Fruit fly (Drosophila melanogaster) whole organism, embryonic: Measurements from ENCODE around the gene Takl2.

Source experiments
- Asciz ChIP-seq: fragments of 200-800 bp; sonication (Bioruptor generic); optimal IDR thresholded peaks from 2 replicates; lab custom pipeline; 2017; ENCODE audit warnings: missing biosample characterization, mild to moderate bottlenecking, missing genetic modification characterization, missing genetic modification reagents
- CG1024 ChIP-seq: fragments of 200-800 bp; sonication (Bioruptor generic); IDR thresholded peaks from 2 replicates; pipeline ENCODE4 v1.3.6; 2022; ENCODE audit warnings: missing biosample characterization, missing genetic modification characterization
- CG10366 ChIP-seq: fragments of 200-800 bp; sonication (Bioruptor generic); IDR thresholded peaks from 2 replicates; pipeline ENCODE4 v1.3.6; 2022; ENCODE audit warnings: missing biosample characterization, missing genetic modification characterization
- CG12104 ChIP-seq: fragments of 200-800 bp; sonication (Bioruptor generic); optimal IDR thresholded peaks from 3 replicates; lab custom pipeline; 2016; ENCODE audit warnings: missing biosample characterization, missing genetic modification characterization
- CG12659 ChIP-seq: fragments of 200-800 bp; sonication (Bioruptor generic); optimal IDR thresholded peaks from 3 replicates; lab custom pipeline; 2017; ENCODE audit warnings: mild to moderate bottlenecking, missing biosample characterization, missing genetic modification reagents, missing genetic modification characterization
- CG14710 ChIP-seq: fragments of 200-800 bp; sonication (Bioruptor generic); optimal IDR thresholded peaks from 3 replicates; lab custom pipeline; 2019; ENCODE audit warnings: missing biosample characterization, mild to moderate bottlenecking, missing genetic modification characterization, moderate library complexity
- CG15479 ChIP-seq: fragments of 200-800 bp; sonication (Bioruptor generic); optimal IDR thresholded peaks from 3 replicates; lab custom pipeline; 2019; ENCODE audit warnings: missing biosample characterization, mild to moderate bottlenecking, missing genetic modification characterization, moderate library complexity
- CG16863 ChIP-seq: fragments of 200-800 bp; sonication (Bioruptor generic); optimal IDR thresholded peaks from 3 replicates; lab custom pipeline; 2016; ENCODE audit warnings: missing biosample characterization, missing genetic modification characterization
- CG18764 ChIP-seq: fragments of 200-800 bp; sonication (Bioruptor generic); optimal IDR thresholded peaks from 3 replicates; lab custom pipeline; 2016; ENCODE audit warnings: missing biosample characterization, missing genetic modification characterization
- CG2120 ChIP-seq: fragments of 200-800 bp; sonication (Bioruptor generic); optimal IDR thresholded peaks from 3 replicates; lab custom pipeline; 2016; ENCODE audit warnings: missing biosample characterization, missing genetic modification characterization
- CG2199 ChIP-seq: fragments of 200-800 bp; sonication (Bioruptor generic); IDR thresholded peaks from 3 replicates; pipeline ENCODE4 v1.3.6; 2022; ENCODE audit warnings: missing biosample characterization, missing genetic modification characterization
- CG2202 ChIP-seq: fragments of 200-800 bp; sonication (Bioruptor generic); optimal IDR thresholded peaks from 2 replicates; lab custom pipeline; 2018; ENCODE audit warnings: missing biosample characterization, mild to moderate bottlenecking, missing genetic modification characterization
- CG32532 ChIP-seq: fragments of 200-800 bp; sonication (Bioruptor generic); IDR thresholded peaks from 2 replicates; pipeline ENCODE4 v1.3.6; 2022; ENCODE audit warnings: missing biosample characterization, missing genetic modification characterization
- CG6765 ChIP-seq: fragments of 200-800 bp; sonication (Bioruptor generic); optimal IDR thresholded peaks from 3 replicates; lab custom pipeline; 2017; ENCODE audit warnings: missing biosample characterization, mild to moderate bottlenecking, missing genetic modification characterization
- CG6854 ChIP-seq: fragments of 200-800 bp; sonication (Bioruptor generic); optimal IDR thresholded peaks from 3 replicates; lab custom pipeline; 2017; ENCODE audit warnings: missing biosample characterization, mild to moderate bottlenecking, missing genetic modification characterization
- CG7928 ChIP-seq: fragments of 200-800 bp; sonication (Bioruptor generic); optimal IDR thresholded peaks from 2 replicates; lab custom pipeline; 2017; ENCODE audit warnings: missing biosample characterization, mild to moderate bottlenecking, missing genetic modification characterization
- CG9609 ChIP-seq: fragments of 200-800 bp; sonication (Bioruptor generic); optimal IDR thresholded peaks from 3 replicates; lab custom pipeline; 2016; ENCODE audit warnings: missing biosample characterization, missing genetic modification characterization
- Dip2 ChIP-seq: fragments of 200-800 bp; sonication (Bioruptor generic); IDR thresholded peaks from 2 replicates; pipeline ENCODE4 v1.3.6; 2022; ENCODE audit warnings: missing biosample characterization, missing genetic modification characterization
- Dll ChIP-seq: fragments of 200-800 bp; sonication (Bioruptor generic); IDR thresholded peaks from 4 replicates; pipeline ENCODE4 v1.3.6; 2022; ENCODE audit warnings: missing biosample characterization, missing genetic modification characterization; ENCODE audit not compliant: partially characterized antibody
- Hand ChIP-seq: fragments of 200-800 bp; sonication (Bioruptor generic); optimal IDR thresholded peaks from 2 replicates; lab custom pipeline; 2017; ENCODE audit warnings: mild to moderate bottlenecking, missing biosample characterization, missing genetic modification reagents, missing genetic modification characterization
- Hsf ChIP-seq: fragments of 200-800 bp; sonication (Bioruptor generic); optimal IDR thresholded peaks from 3 replicates; lab custom pipeline; 2016; ENCODE audit warnings: missing biosample characterization, missing genetic modification characterization
- MTF-1 ChIP-seq: fragments of 200-800 bp; sonication (Bioruptor generic); optimal IDR thresholded peaks from 2 replicates; lab custom pipeline; 2018; ENCODE audit warnings: missing biosample characterization, mild to moderate bottlenecking, missing genetic modification characterization, borderline replicate concordance
- Mes4 ChIP-seq: fragments of 200-800 bp; sonication (Bioruptor generic); optimal IDR thresholded peaks from 2 replicates; lab custom pipeline; 2016; ENCODE audit warnings: missing biosample characterization, missing genetic modification characterization
- Nf-YA ChIP-seq: fragments of 200-800 bp; sonication (Bioruptor generic); IDR thresholded peaks from 2 replicates; pipeline ENCODE4 v1.3.6; 2022; ENCODE audit warnings: missing biosample characterization, missing genetic modification characterization
- Nf-YC ChIP-seq: fragments of 200-800 bp; optimal IDR thresholded peaks from 3 replicates; lab custom pipeline; 2019; ENCODE audit warnings: missing biosample characterization, mild to moderate bottlenecking, missing genetic modification characterization, moderate library complexity
- PHDP ChIP-seq: fragments of 200-800 bp; sonication (Bioruptor generic); optimal IDR thresholded peaks from 3 replicates; lab custom pipeline; 2018; ENCODE audit warnings: missing biosample characterization, mild to moderate bottlenecking, missing genetic modification characterization, moderate library complexity
- Sox100B ChIP-seq: fragments of 200-800 bp; sonication (Bioruptor generic); optimal IDR thresholded peaks from 3 replicates; lab custom pipeline; 2018; ENCODE audit warnings: missing biosample characterization, mild to moderate bottlenecking, missing genetic modification characterization
- ap ChIP-seq: fragments of 200-800 bp; sonication (Bioruptor generic); IDR thresholded peaks from 2 replicates; pipeline ENCODE4 v1.3.6; 2022; ENCODE audit warnings: missing biosample characterization, missing genetic modification characterization
- emc ChIP-seq: fragments of 200-800 bp; sonication (Bioruptor generic); optimal IDR thresholded peaks from 2 replicates; lab custom pipeline; 2016; ENCODE audit warnings: missing biosample characterization, missing genetic modification characterization
- ewg ChIP-seq: fragments of 200-800 bp; sonication (Bioruptor generic); optimal IDR thresholded peaks from 3 replicates; lab custom pipeline; 2017; ENCODE audit warnings: mild to moderate bottlenecking, missing biosample characterization, missing genetic modification reagents, missing genetic modification characterization
- hth ChIP-seq: fragments of >200 bp; optimal IDR thresholded peaks from 2 replicates; lab custom pipeline; 2017; ENCODE audit warnings: inconsistent platforms
- ind ChIP-seq: fragments of 200-800 bp; sonication (Bioruptor generic); optimal IDR thresholded peaks from 3 replicates; lab custom pipeline; 2016; ENCODE audit warnings: missing biosample characterization, missing genetic modification characterization
- inv ChIP-seq: fragments of 200-800 bp; sonication (Bioruptor generic); IDR thresholded peaks from 2 replicates; pipeline ENCODE4 v1.3.6; 2022; ENCODE audit warnings: missing biosample characterization, missing genetic modification characterization; ENCODE audit not compliant: partially characterized antibody
- nerfin-1 ChIP-seq: fragments of 200-800 bp; sonication (Bioruptor generic); optimal IDR thresholded peaks from 3 replicates; lab custom pipeline; 2019; ENCODE audit warnings: missing biosample characterization, mild to moderate bottlenecking, missing genetic modification characterization, moderate library complexity
- pan ChIP-seq, 4 experiments: fragments of >200 bp in 3 of 4; fragments of 200-800 bp in 1 of 4; sonication (Bioruptor generic) in 1 of 4; optimal IDR thresholded peaks in 3 of 4; IDR thresholded peaks in 1 of 4; 2 replicates each; pipeline versions ENCODE4 v1.3.6 to Lab custom; 2017 to 2022; ENCODE audit warnings: missing biosample characterization in 2 of 4, missing genetic modification characterization in 2 of 4, mixed read lengths in 1 of 4
- peb ChIP-seq: fragments of 200-800 bp; sonication (Bioruptor generic); IDR thresholded peaks from 2 replicates; pipeline ENCODE4 v1.3.6; 2022; ENCODE audit warnings: missing biosample characterization, missing genetic modification characterization
- sd ChIP-seq: fragments of 200-800 bp; sonication (Bioruptor generic); optimal IDR thresholded peaks from 3 replicates; lab custom pipeline; 2018; ENCODE audit warnings: missing biosample characterization, mild to moderate bottlenecking, missing genetic modification characterization, moderate library complexity
- slp2 ChIP-seq: fragments of 200-800 bp; sonication (Bioruptor generic); optimal IDR thresholded peaks from 2 replicates; lab custom pipeline; 2016; ENCODE audit warnings: missing biosample characterization, missing genetic modification characterization
- so ChIP-seq: fragments of 200-800 bp; sonication (Bioruptor generic); IDR thresholded peaks from 3 replicates; pipeline ENCODE4 v1.3.6; 2022; ENCODE audit warnings: missing biosample characterization, missing genetic modification characterization
- twi ChIP-seq: fragments of 200-800 bp; optimal IDR thresholded peaks from 2 replicates; lab custom pipeline; 2019; ENCODE audit warnings: missing biosample characterization, mild to moderate bottlenecking, missing genetic modification characterization, moderate library complexity
- zen2 ChIP-seq: fragments of 200-800 bp; sonication (Bioruptor generic); IDR thresholded peaks from 3 replicates; pipeline ENCODE4 v1.3.6; 2022; ENCODE audit warnings: missing biosample characterization, missing genetic modification characterization; ENCODE audit not compliant: partially characterized antibody

Takl2 gene

dm6 chr3R:22690311-22690710 is 43.3 kb downstream of the Takl2 start, which contains the start of the genes wfs1 and Nup133 (continued):
- peak; percentile 46 for TF ChIP-seq ewg (GFP tag; lab: Kevin White, UChicago)
- TF ChIP-seq Dll (GFP tag; lab: Robert Waterston, UW) = peak; percentile 97
- no peak for TF ChIP-seq CG9609 (GFP tag; lab: Kevin White, UChicago)
- peak; percentile 35 for TF ChIP-seq CG12104 (GFP tag; lab: Kevin White, UChicago)
- TF ChIP-seq CG2202 (tag; lab: Kevin White, UChicago) = peak; percentile 50
- TF ChIP-seq CG12659 = peak; percentile 82
- peak; percentile 40; the same call in 1 of the 2 replicates for TF ChIP-seq Nf-YA (GFP tag; lab: Robert Waterston, UW)
- TF ChIP-seq CG32532 (GFP tag; lab: Robert Waterston, UW) = peak; percentile 66; the same call in 1 of the 2 replicates
- TF ChIP-seq CG7928 = peak; percentile 5
- peak; percentile 93 for TF ChIP-seq CG14710
- TF ChIP-seq so = no peak
- no peak for TF ChIP-seq sd
- peak; percentile 21 for TF ChIP-seq CG16863 (GFP tag; lab: Kevin White, UChicago)
- TF ChIP-seq emc (GFP tag; lab: Kevin White, UChicago) = no peak
- TF ChIP-seq pan (optimal IDR thresholded peaks at IDR 0.05; lab: Kevin White, UChicago) = no peak
- peak in 1 of 2 experiments; percentile 70 for TF ChIP-seq pan (GFP tag; optimal IDR thresholded peaks at IDR 0.05 in 1 of 2, IDR thresholded peaks at IDR 0.05 in 1 of 2)
- no peak for TF ChIP-seq Nf-YC (tag; lab: Kevin White, UChicago)
- no peak for TF ChIP-seq MTF-1 (GFP tag; lab: Kevin White, UChicago)
- TF ChIP-seq Mes4 (GFP tag; lab: Kevin White, UChicago) = no peak
- TF ChIP-seq ind (GFP tag; lab: Kevin White, UChicago) = peak; percentile 72
- peak; percentile 60 for TF ChIP-seq Asciz (GFP tag; lab: Kevin White, UChicago)
- no peak for TF ChIP-seq Sox100B (GFP tag; lab: Kevin White, UChicago)
- no peak for TF ChIP-seq Dip2 (GFP tag; lab: Robert Waterston, UW)
- peak; percentile 61 for TF ChIP-seq CG10366 (GFP tag; lab: Robert Waterston, UW)
- TF ChIP-seq twi (tag; lab: Kevin White, UChicago) = peak; percentile 80
- peak; percentile 86 for TF ChIP-seq CG15479
- TF ChIP-seq ap (GFP tag; lab: Robert Waterston, UW) = no peak
- TF ChIP-seq CG2199 = no peak
- peak; percentile 81 for TF ChIP-seq inv (GFP tag; lab: Robert Waterston, UW)
- no peak; the same call in 1 of the 2 replicates for TF ChIP-seq CG1024
- peak; percentile 53 for TF ChIP-seq CG2120 (GFP tag; lab: Kevin White, UChicago)
- peak; percentile 58; the same call in 1 of the 3 replicates for TF ChIP-seq zen2
- TF ChIP-seq Hsf = no peak
- TF ChIP-seq slp2 (GFP tag; lab: Kevin White, UChicago) = no peak
- TF ChIP-seq peb (GFP tag; lab: Robert Waterston, UW) = no peak
- no peak for TF ChIP-seq CG6854
- TF ChIP-seq PHDP (tag; lab: Kevin White, UChicago) = no peak
- TF ChIP-seq CG18764 (GFP tag; lab: Kevin White, UChicago) = peak; percentile 64
- no peak for TF ChIP-seq hth (lab: Kevin White, UChicago)
- no peak for TF ChIP-seq Hand (GFP tag; lab: Kevin White, UChicago)
- TF ChIP-seq nerfin-1 (tag; lab: Kevin White, UChicago) = peak; percentile 85
- TF ChIP-seq CG6765 = peak; percentile 47
- TF ChIP-seq, all 482 proteins: peak for 234
